Worm (Caenorhabditis elegans) whole organism, young adult: ENCODE measurements around the gene C39F7.1.

Experiments
- B0019.2 ChIP-seq: fragments of 200-800 bp; sonication (Bioruptor generic); conservative IDR thresholded peaks from 2 replicates; pipeline ENCODE4 v1.3.6; 2022; ENCODE audit warnings: missing genetic modification reagents, missing genetic modification characterization, missing compliant biosample characterization
- B0035.1 ChIP-seq: sonication (generic microtip); optimal IDR thresholded peaks from 2 replicates; lab custom pipeline; 2016; ENCODE audit warnings: missing genetic modification characterization, mild to moderate bottlenecking, missing compliant biosample characterization, missing genotype, missing genetic modification reagents
- B0261.1 ChIP-seq: sonication (generic microtip); optimal IDR thresholded peaks from 2 replicates; lab custom pipeline; 2016; ENCODE audit warnings: mild to moderate bottlenecking, missing genetic modification characterization, moderate library complexity, missing compliant biosample characterization
- B0336.3 ChIP-seq: fragments of 200-800 bp; sonication (Bioruptor generic); IDR thresholded peaks from 2 replicates; pipeline ENCODE4 v1.3.6; 2022; ENCODE audit warnings: missing genetic modification characterization, missing compliant biosample characterization
- F23B12.7 ChIP-seq: sonication (generic microtip); optimal IDR thresholded peaks from 2 replicates; lab custom pipeline; 2017; ENCODE audit warnings: missing genetic modification characterization, mild to moderate bottlenecking, missing compliant biosample characterization, antibody characterized with exemption, moderate library complexity; ENCODE audit not compliant: insufficient read depth
- F33H1.4 ChIP-seq: fragments of 200-800 bp; sonication (Bioruptor generic); IDR thresholded peaks from 2 replicates; pipeline ENCODE4 v1.3.6; 2022; ENCODE audit warnings: missing genetic modification reagents, missing genetic modification characterization, missing compliant biosample characterization
- F37B4.10 ChIP-seq: fragments of 200-800 bp; sonication (Bioruptor generic); IDR thresholded peaks from 2 replicates; pipeline ENCODE4 v1.3.6; 2022; ENCODE audit warnings: missing genetic modification characterization, missing compliant biosample characterization
- Y79H2A.3 ChIP-seq: fragments of 200-800 bp; sonication (Bioruptor generic); conservative IDR thresholded peaks from 2 replicates; pipeline ENCODE4 v1.3.6; 2022; ENCODE audit warnings: missing genetic modification reagents, missing genetic modification characterization, missing compliant biosample characterization
- Y95B8A.8 ChIP-seq: fragments of 200-800 bp; sonication (Bioruptor generic); IDR thresholded peaks from 2 replicates; pipeline ENCODE4 v1.3.6; 2022; ENCODE audit warnings: missing genetic modification reagents, missing genetic modification characterization, missing compliant biosample characterization
- ZK185.1 ChIP-seq: sonication (generic microtip); optimal IDR thresholded peaks from 2 replicates; lab custom pipeline; 2016; ENCODE audit warnings: mild to moderate bottlenecking, missing genetic modification characterization, missing compliant biosample characterization; ENCODE audit not compliant: poor library complexity, severe bottlenecking
- aptf-3 ChIP-seq: fragments of 200-800 bp; sonication (Bioruptor generic); IDR thresholded peaks from 2 replicates; pipeline ENCODE4 v1.3.6; 2022; ENCODE audit warnings: missing genetic modification characterization, missing compliant biosample characterization
- atf-7 ChIP-seq: sonication (generic microtip); optimal IDR thresholded peaks from 2 replicates; lab custom pipeline; 2017; ENCODE audit warnings: mild to moderate bottlenecking, missing genetic modification characterization, missing compliant biosample characterization
- attf-5 ChIP-seq: fragments of 200-800 bp; sonication (Bioruptor generic); optimal IDR thresholded peaks from 2 replicates; lab custom pipeline; 2018; ENCODE audit warnings: mild to moderate bottlenecking, missing genetic modification characterization, missing compliant biosample characterization
- bed-1 ChIP-seq: fragments of 200-800 bp; sonication (Bioruptor generic); IDR thresholded peaks from 2 replicates; pipeline ENCODE4 v1.3.6; 2022; ENCODE audit warnings: missing genetic modification reagents, missing genetic modification characterization, missing compliant biosample characterization
- ccch-3 ChIP-seq: fragments of 200-800 bp; sonication (Bioruptor generic); optimal IDR thresholded peaks from 2 replicates; lab custom pipeline; 2018; ENCODE audit warnings: mild to moderate bottlenecking, missing genetic modification characterization, missing compliant biosample characterization
- cebp-1 ChIP-seq, 2 experiments: fragments of 200-800 bp in 1 of 2; sonication (Bioruptor generic) in 1 of 2; sonication (generic microtip) in 1 of 2; IDR thresholded peaks in 1 of 2; optimal IDR thresholded peaks in 1 of 2; 2 replicates each; pipeline versions ENCODE4 v1.3.6 to Lab custom; 2017 to 2022; ENCODE audit warnings: missing compliant biosample characterization in 2 of 2, missing genetic modification characterization in 2 of 2, mild to moderate bottlenecking in 1 of 2, missing genetic modification reagents in 1 of 2, moderate library complexity in 1 of 2
- cebp-2 ChIP-seq: fragments of 200-800 bp; sonication (Bioruptor generic); IDR thresholded peaks from 2 replicates; pipeline ENCODE4 v1.3.6; 2022; ENCODE audit warnings: missing genetic modification characterization, missing compliant biosample characterization
- ceh-100 ChIP-seq: fragments of 200-800 bp; sonication (Bioruptor generic); IDR thresholded peaks from 2 replicates; pipeline ENCODE4 v1.3.6; 2022; ENCODE audit warnings: missing genetic modification reagents, missing genetic modification characterization, missing compliant biosample characterization
- ceh-27 ChIP-seq: fragments of 200-800 bp; sonication (Bioruptor generic); optimal IDR thresholded peaks from 2 replicates; lab custom pipeline; 2018; ENCODE audit warnings: mild to moderate bottlenecking, missing genetic modification characterization, moderate library complexity, missing compliant biosample characterization
- ceh-79 ChIP-seq: sonication (generic microtip); optimal IDR thresholded peaks from 2 replicates; lab custom pipeline; 2017; ENCODE audit warnings: mild to moderate bottlenecking, missing genetic modification characterization, missing compliant biosample characterization
- dpff-1 ChIP-seq: sonication (generic microtip); optimal IDR thresholded peaks from 2 replicates; lab custom pipeline; 2017; ENCODE audit warnings: mild to moderate bottlenecking, missing genetic modification characterization, missing compliant biosample characterization
- egl-18 ChIP-seq: fragments of 200-800 bp; sonication (Bioruptor generic); IDR thresholded peaks from 2 replicates; pipeline ENCODE4 v1.3.6; 2022; ENCODE audit warnings: missing genetic modification reagents, missing genetic modification characterization, missing compliant biosample characterization
- egl-44 ChIP-seq: fragments of 200-800 bp; sonication (Bioruptor generic); IDR thresholded peaks from 2 replicates; pipeline ENCODE4 v1.3.6; 2022; ENCODE audit warnings: missing genetic modification reagents, missing genetic modification characterization, missing compliant biosample characterization
- egrh-3 ChIP-seq: fragments of 200-800 bp; sonication (Bioruptor generic); IDR thresholded peaks from 2 replicates; pipeline ENCODE4 v1.3.6; 2022; ENCODE audit warnings: missing genetic modification reagents, missing genetic modification characterization, missing compliant biosample characterization
- ekl-4 ChIP-seq: fragments of 200-800 bp; sonication (Bioruptor generic); IDR thresholded peaks from 2 replicates; pipeline ENCODE4 v1.3.6; 2022; ENCODE audit warnings: missing genetic modification reagents, missing genetic modification characterization, missing compliant biosample characterization
- ets-4 ChIP-seq: fragments of 200-800 bp; sonication (Bioruptor generic); optimal IDR thresholded peaks from 2 replicates; lab custom pipeline; 2018; ENCODE audit warnings: mild to moderate bottlenecking, missing genetic modification characterization, missing compliant biosample characterization
- gei-17 ChIP-seq: fragments of 200-800 bp; sonication (Bioruptor generic); optimal IDR thresholded peaks from 2 replicates; lab custom pipeline; 2018; ENCODE audit warnings: mild to moderate bottlenecking, missing genetic modification characterization, missing compliant biosample characterization
- hlh-26 ChIP-seq: fragments of 200-800 bp; sonication (Bioruptor generic); conservative IDR thresholded peaks from 2 replicates; pipeline ENCODE4 v1.3.6; 2022; ENCODE audit warnings: missing genetic modification reagents, missing genetic modification characterization, missing compliant biosample characterization
- hsf-1 ChIP-seq: fragments of 200-800 bp; sonication (Bioruptor generic); IDR thresholded peaks from 2 replicates; pipeline ENCODE4 v1.3.6; 2022; ENCODE audit warnings: missing genetic modification reagents, missing genetic modification characterization, missing compliant biosample characterization
- lin-54 ChIP-seq: fragments of 200-800 bp; sonication (Bioruptor generic); optimal IDR thresholded peaks from 2 replicates; lab custom pipeline; 2018; ENCODE audit warnings: mild to moderate bottlenecking, missing genetic modification characterization, missing compliant biosample characterization
- lsl-1 ChIP-seq: fragments of 200-800 bp; sonication (Bioruptor generic); optimal IDR thresholded peaks from 2 replicates; lab custom pipeline; 2018; ENCODE audit warnings: mild to moderate bottlenecking, missing genetic modification characterization, moderate library complexity, missing compliant biosample characterization
- lsy-27 ChIP-seq: sonication (generic microtip); optimal IDR thresholded peaks from 2 replicates; lab custom pipeline; 2017; ENCODE audit warnings: missing genetic modification characterization, mild to moderate bottlenecking, missing compliant biosample characterization, antibody characterized with exemption, missing genotype, borderline replicate concordance; ENCODE audit not compliant: insufficient read depth
- madf-3 ChIP-seq: fragments of 200-800 bp; sonication (Bioruptor generic); IDR thresholded peaks from 2 replicates; pipeline ENCODE4 v1.3.6; 2022; ENCODE audit warnings: missing genetic modification reagents, missing genetic modification characterization, missing compliant biosample characterization
- nfyb-1 ChIP-seq: fragments of 200-800 bp; sonication (Bioruptor generic); IDR thresholded peaks from 2 replicates; pipeline ENCODE4 v1.3.6; 2022; ENCODE audit warnings: missing genetic modification reagents, missing genetic modification characterization, missing compliant biosample characterization
- nhr-90 ChIP-seq: sonication (generic microtip); optimal IDR thresholded peaks from 2 replicates; lab custom pipeline; 2016; ENCODE audit warnings: missing genotype, mild to moderate bottlenecking, missing genetic modification characterization, missing compliant biosample characterization
- rec-8 ChIP-seq, 2 experiments: sonication (generic microtip); optimal IDR thresholded peaks; 2 replicates each; lab custom pipeline; 2016; ENCODE audit warnings: mild to moderate bottlenecking in 2 of 2, missing genetic modification characterization in 2 of 2, missing genetic modification reagents in 2 of 2, missing genotype in 2 of 2, missing biosample characterization in 1 of 2, missing compliant biosample characterization in 1 of 2, moderate library complexity in 1 of 2
- repo-1 ChIP-seq: sonication (generic microtip); optimal IDR thresholded peaks from 2 replicates; lab custom pipeline; 2017; ENCODE audit warnings: mild to moderate bottlenecking, missing genetic modification characterization, missing compliant biosample characterization
- sdz-38 ChIP-seq: sonication (generic microtip); optimal IDR thresholded peaks from 2 replicates; lab custom pipeline; 2016; ENCODE audit warnings: missing genotype, missing genetic modification characterization, missing compliant biosample characterization
- sea-2 ChIP-seq: fragments of 200-800 bp; sonication (Bioruptor generic); IDR thresholded peaks from 2 replicates; pipeline ENCODE4 v1.3.6; 2022; ENCODE audit warnings: missing genetic modification characterization, missing compliant biosample characterization
- snpc-3.4 ChIP-seq: sonication (generic microtip); optimal IDR thresholded peaks from 2 replicates; lab custom pipeline; 2017; ENCODE audit warnings: missing genetic modification characterization, mild to moderate bottlenecking, missing compliant biosample characterization, antibody characterized with exemption, moderate library complexity, missing genotype, missing genetic modification reagents
- snpc-4 ChIP-seq, 5 experiments: fragments of 150-350 bp in 1 of 5; sonication (generic microtip) in 4 of 5; optimal IDR thresholded peaks; 2 replicates each; lab custom pipeline; 2014 to 2018; ENCODE audit warnings: missing genetic modification characterization in 5 of 5, missing biosample characterization in 3 of 5, antibody characterized with exemption in 2 of 5, mild to moderate bottlenecking in 2 of 5, missing compliant biosample characterization in 2 of 5, missing genotype in 2 of 5, moderate library complexity in 2 of 5, missing genetic modification reagents in 1 of 5
- zim-3 ChIP-seq: sonication (generic microtip); optimal IDR thresholded peaks from 2 replicates; lab custom pipeline; 2017; ENCODE audit warnings: mild to moderate bottlenecking, missing genetic modification characterization, moderate library complexity, missing compliant biosample characterization
- ztf-22 ChIP-seq: fragments of 200-800 bp; sonication (Bioruptor generic); optimal IDR thresholded peaks from 2 replicates; lab custom pipeline; 2018; ENCODE audit warnings: mild to moderate bottlenecking, missing genetic modification characterization, moderate library complexity, missing compliant biosample characterization
- ztf-26 ChIP-seq: sonication (generic microtip); optimal IDR thresholded peaks from 2 replicates; lab custom pipeline; 2017; ENCODE audit warnings: missing genetic modification characterization, missing compliant biosample characterization

C39F7.1 gene

ce11 chrV:1262036-1262435, 1.9 kb downstream of the C39F7.1 start (continued):
- TF ChIP-seq snpc-3.4 (tag; lab: Kevin White, UChicago): no peak
- TF ChIP-seq B0336.3: peak; percentile 43; the same call in 1 of the 2 replicates
- TF ChIP-seq ccch-3 (GFP tag; lab: Kevin White, UChicago): no peak
- no peak for TF ChIP-seq bed-1 (GFP tag; lab: Robert Waterston, UW)
- peak; percentile 46; the same call in 1 of the 2 replicates for TF ChIP-seq hsf-1 (GFP tag; lab: Robert Waterston, UW)
- TF ChIP-seq atf-7 (tag; lab: Kevin White, UChicago): no peak
- peak; percentile 40; the same call in 1 of the 2 replicates for TF ChIP-seq Y79H2A.3
- TF ChIP-seq attf-5 (GFP tag; lab: Kevin White, UChicago): no peak
- no peak for TF ChIP-seq lsl-1 (GFP tag; lab: Kevin White, UChicago)
- no peak for TF ChIP-seq ztf-26 (tag; lab: Kevin White, UChicago)
- no peak for TF ChIP-seq sea-2 (GFP tag; lab: Robert Waterston, UW)
- no peak for TF ChIP-seq B0261.1
- no peak for TF ChIP-seq zim-3
- no peak for TF ChIP-seq gei-17 (GFP tag; lab: Kevin White, UChicago)
- TF ChIP-seq F37B4.10 (GFP tag; lab: Robert Waterston, UW): no peak
- TF ChIP-seq ztf-22 (GFP tag; lab: Kevin White, UChicago): no peak
- 0 out of 2 replicates have a peak, but pooled peaks have one; percentile 28 for TF ChIP-seq nfyb-1
- TF ChIP-seq sdz-38: no peak
- no peak for TF ChIP-seq rec-8 (tag; optimal IDR thresholded peaks at IDR 0.05; lab: Kevin White, UChicago)

ce11 chrV:1263078-1263732, 3.1 kb downstream of the C39F7.1 start:
- no peak for TF ChIP-seq F33H1.4
- TF ChIP-seq repo-1 (tag; lab: Kevin White, UChicago): peak; percentile 61
- TF ChIP-seq B0336.3: 0 out of 2 replicates have a peak, but pooled peaks have one; percentile 9
- TF ChIP-seq cebp-1 (GFP tag; IDR thresholded peaks at IDR 0.05; lab: Robert Waterston, UW): no peak
- no peak for TF ChIP-seq cebp-1 (tag; optimal IDR thresholded peaks at IDR 0.05; lab: Kevin White, UChicago)
- TF ChIP-seq hsf-1 (GFP tag; lab: Robert Waterston, UW): 0 out of 2 replicates have a peak, but pooled peaks have one; percentile 52
- TF ChIP-seq egl-18: no peak
- TF ChIP-seq lin-54 (GFP tag; lab: Kevin White, UChicago): no peak
- no peak for TF ChIP-seq egl-44 (GFP tag; lab: Robert Waterston, UW)
- no peak for TF ChIP-seq lsy-27 (tag; lab: Kevin White, UChicago)
- no peak for TF ChIP-seq attf-5 (GFP tag; lab: Kevin White, UChicago)
- no peak for TF ChIP-seq F23B12.7 (tag; lab: Kevin White, UChicago)
- no peak for TF ChIP-seq Y95B8A.8 (GFP tag; lab: Robert Waterston, UW)
- TF ChIP-seq aptf-3 (GFP tag; lab: Robert Waterston, UW): 0 out of 2 replicates have a peak, but pooled peaks have one; percentile 42
- no peak for TF ChIP-seq hlh-26 (GFP tag; lab: Robert Waterston, UW)
- TF ChIP-seq B0035.1 (tag; lab: Kevin White, UChicago): no peak
- no peak for TF ChIP-seq madf-3 (GFP tag; lab: Robert Waterston, UW)
- TF ChIP-seq ekl-4 (GFP tag; lab: Robert Waterston, UW): no peak
- no peak for TF ChIP-seq ceh-27
- TF ChIP-seq cebp-2 (GFP tag; lab: Robert Waterston, UW): 0 out of 2 replicates have a peak, but pooled peaks have one; percentile 7
- no peak for TF ChIP-seq nhr-90
- TF ChIP-seq ceh-100 (GFP tag; lab: Robert Waterston, UW): no peak
- no peak for TF ChIP-seq ets-4 (GFP tag; lab: Kevin White, UChicago)
- no peak for TF ChIP-seq snpc-4 (GFP tag; optimal IDR thresholded peaks at IDR 0.05; lab: Kevin White, UChicago)
- TF ChIP-seq snpc-4 (tag; optimal IDR thresholded peaks at IDR 0.05; lab: Kevin White, UChicago): no peak
- no peak for TF ChIP-seq egrh-3 (GFP tag; lab: Robert Waterston, UW)
- no peak for TF ChIP-seq ceh-79
- no peak for TF ChIP-seq B0019.2
- no peak for TF ChIP-seq ZK185.1 (tag; lab: Kevin White, UChicago)
- TF ChIP-seq dpff-1: peak; percentile 18
- no peak for TF ChIP-seq ztf-22 (GFP tag; lab: Kevin White, UChicago)
